Fruit fly (Drosophila melanogaster): ENCODE data around the gene Spp.

Gene Spp

DNA sequence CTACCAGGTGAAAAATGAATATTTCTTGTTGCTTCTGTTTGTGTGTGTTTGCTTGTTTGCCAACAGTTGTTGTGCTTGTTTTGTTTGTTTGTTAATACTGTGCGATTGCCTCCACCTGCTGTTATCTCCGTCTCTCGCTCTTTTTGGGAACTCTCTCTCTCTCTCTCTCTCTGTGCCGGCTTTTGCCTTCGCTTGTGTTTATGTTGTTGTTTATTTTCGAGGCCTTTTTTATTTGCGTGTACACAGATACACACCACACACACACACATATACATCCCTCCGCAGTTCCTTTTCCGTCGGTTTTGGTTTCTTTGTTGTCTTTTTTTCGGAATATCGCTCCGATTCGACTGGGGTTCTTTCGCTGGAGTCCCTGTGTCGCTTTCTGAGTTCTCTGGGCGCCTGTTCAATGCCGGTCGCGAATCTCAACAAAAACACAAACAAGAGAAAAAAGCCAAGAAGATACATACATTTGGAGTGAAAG lies 33.9 kb downstream of the Spp start (continued):
- TF ChIP-seq CG9609 (GFP tag; optimal IDR thresholded peaks at IDR 0.05) (peak; percentile 58), sima (GFP tag; optimal IDR thresholded peaks at IDR 0.05) (no peak), exex (tag; optimal IDR thresholded peaks at IDR 0.05) (peak; percentile 24), Awh (GFP tag; IDR thresholded peaks at IDR 0.05) (peak; percentile 54; the same call in 1 of the 2 replicates), Trl (optimal IDR thresholded peaks at IDR 0.05) (peak; percentile 79 to 87), Trl (GFP tag; optimal IDR thresholded peaks at IDR 0.05) (peak; percentile 83), CG10321 (GFP tag; IDR thresholded peaks at IDR 0.05) (peak; percentile 43; the same call in 1 of the 2 replicates), org-1 (GFP tag; optimal IDR thresholded peaks at IDR 0.05) (peak; percentile 83), ems (GFP tag; optimal IDR thresholded peaks at IDR 0.05) (peak; percentile 2), CG10274 (GFP tag; optimal IDR thresholded peaks at IDR 0.05) (peak; percentile 29), CG3163 (GFP tag; optimal IDR thresholded peaks at IDR 0.05) (peak; percentile 66), CG12236 (GFP tag; optimal IDR thresholded peaks at IDR 0.05) (peak; percentile 88), Camta (GFP tag; optimal IDR thresholded peaks at IDR 0.05) (peak; percentile 72), Hand (GFP tag; optimal IDR thresholded peaks at IDR 0.05) (peak; percentile 34), CG34224 (GFP tag; IDR thresholded peaks at IDR 0.05; ENCODE audit: partially characterized antibody) (no peak), CG31224 (GFP tag; IDR thresholded peaks at IDR 0.05) (peak; percentile 98), NC2β (GFP tag; optimal IDR thresholded peaks at IDR 0.05) (peak; percentile 79), CG1603 (tag; optimal IDR thresholded peaks at IDR 0.05) (peak; percentile 73), corto (GFP tag; optimal IDR thresholded peaks at IDR 0.05) (peak; percentile 3), CG6813 (GFP tag; optimal IDR thresholded peaks at IDR 0.05) (peak; percentile 91), CG33213 (GFP tag; optimal IDR thresholded peaks at IDR 0.05) (peak; percentile 47), tio (GFP tag; optimal IDR thresholded peaks at IDR 0.05) (peak; percentile 40), CG31441 (GFP tag; IDR thresholded peaks at IDR 0.05) (peak; percentile 76), CG33557 (GFP tag; optimal IDR thresholded peaks at IDR 0.05) (peak; percentile 89), Atf3 (GFP tag; optimal IDR thresholded peaks at IDR 0.05) (peak; percentile 69), chinmo (GFP tag; IDR thresholded peaks at IDR 0.05; ENCODE audit: partially characterized antibody) (0 out of 4 replicates have a peak, but pooled peaks have one; percentile 62), CG1529 (GFP tag; optimal IDR thresholded peaks at IDR 0.05) (peak; percentile 71), bbx (GFP tag; IDR thresholded peaks at IDR 0.05; ENCODE audit: partially characterized antibody) (no peak), CG4617 (GFP tag; optimal IDR thresholded peaks at IDR 0.05; ENCODE audit: borderline replicate concordance) (peak; percentile 1), Hr51 (GFP tag; optimal IDR thresholded peaks at IDR 0.05) (peak; percentile 23 to 64), zen (tag; optimal IDR thresholded peaks at IDR 0.05) (peak; percentile 80), nmo (GFP tag; optimal IDR thresholded peaks at IDR 0.05) (peak; percentile 4), Bdp1 (GFP tag; optimal IDR thresholded peaks at IDR 0.05) (peak; percentile 23), CG7357 (GFP tag; IDR thresholded peaks at IDR 0.05) (no peak), CG7271 (tag; optimal IDR thresholded peaks at IDR 0.05) (peak; percentile 73), trem (tag; optimal IDR thresholded peaks at IDR 0.05) (peak; percentile 51), CG3838 (GFP tag; optimal IDR thresholded peaks at IDR 0.05) (peak; percentile 76), Gug (GFP tag; IDR thresholded peaks at IDR 0.05) (no peak), Stat92E (GFP tag; optimal IDR thresholded peaks at IDR 0.05) (peak in 1 of 3 experiments; percentile 14), CG15011 (GFP tag; optimal IDR thresholded peaks at IDR 0.05) (peak; percentile 68), Vsx1 (GFP tag; optimal IDR thresholded peaks at IDR 0.05) (peak; percentile 87), CG12942 (GFP tag; optimal IDR thresholded peaks at IDR 0.05) (peak; percentile 50), cas (GFP tag; IDR thresholded peaks at IDR 0.05) (no peak), tin (GFP tag; optimal IDR thresholded peaks at IDR 0.05) (peak; percentile 28), mld (GFP tag; IDR thresholded peaks at IDR 0.05; ENCODE audit: partially characterized antibody) (no peak), Myb (GFP tag; optimal IDR thresholded peaks at IDR 0.05) (peak; percentile 32), CG2120 (GFP tag; optimal IDR thresholded peaks at IDR 0.05) (peak; percentile 18), CG6683 (GFP tag; optimal IDR thresholded peaks at IDR 0.05) (peak; percentile 28), jumu (GFP tag; optimal IDR thresholded peaks at IDR 0.05) (peak; percentile 12), oc (tag; optimal IDR thresholded peaks at IDR 0.05) (peak; percentile 50)

Data from whole organism, embryonic.